Fruit fly (Drosophila melanogaster): ENCODE data around the gene Rcd-1.

DNA sequence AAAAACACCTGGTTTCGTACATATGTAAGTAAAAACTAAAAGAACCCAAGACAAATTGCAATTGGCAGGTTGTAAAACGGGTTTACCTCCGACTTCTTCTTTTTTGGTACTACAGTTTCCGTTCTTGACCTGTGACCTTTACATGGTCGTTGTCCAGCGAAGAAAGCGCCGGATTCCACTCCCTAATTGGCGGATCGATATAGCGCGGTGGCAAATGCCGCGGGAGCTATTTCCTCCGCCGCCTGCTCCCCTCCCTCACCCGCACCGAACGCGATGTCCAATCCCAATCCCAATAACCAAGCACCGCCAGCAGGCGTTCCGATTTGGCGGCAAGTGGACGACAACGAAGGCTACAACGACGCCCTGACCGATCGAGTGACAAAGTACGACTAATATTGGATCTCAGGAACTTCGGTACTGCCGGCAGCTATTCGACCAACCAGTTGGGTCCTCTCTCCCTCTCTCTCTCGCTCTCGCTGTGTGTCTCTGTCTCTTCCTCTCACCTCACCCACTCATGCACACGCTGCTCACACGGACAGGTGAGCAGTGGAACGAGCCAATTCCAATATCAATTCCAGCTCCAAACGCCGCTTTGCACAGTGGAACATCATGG, 24.1 kb downstream of the Rcd-1 start:
- TF ChIP-seq HHEX (GFP tag; optimal IDR thresholded peaks at IDR 0.05), result no peak
- no peak for TF ChIP-seq br (optimal IDR thresholded peaks at IDR 0.05)
- TF ChIP-seq CG10267 (tag; optimal IDR thresholded peaks at IDR 0.05), result no peak
- no peak for TF ChIP-seq CG17912 (GFP tag; optimal IDR thresholded peaks at IDR 0.05)
- no peak for TF ChIP-seq CG15479 (GFP tag; optimal IDR thresholded peaks at IDR 0.05)
- TF ChIP-seq CG8478 (optimal IDR thresholded peaks at IDR 0.05), result peak; percentile 26
- TF ChIP-seq Lpt (GFP tag; optimal IDR thresholded peaks at IDR 0.05), result no peak
- no peak for TF ChIP-seq gsb (GFP tag; IDR thresholded peaks at IDR 0.05)
- no peak for TF ChIP-seq CG7271 (tag; optimal IDR thresholded peaks at IDR 0.05)
- TF ChIP-seq nau (GFP tag; optimal IDR thresholded peaks at IDR 0.05), result no peak

Data from whole organism, embryonic.